Fruit fly (Drosophila melanogaster) whole organism, larva: ENCODE measurements around the gene ru.

Experiments used
- noc ChIP-seq: fragments of 200-800 bp; sonication (Bioruptor generic); optimal IDR thresholded peaks from 3 replicates; lab custom pipeline; 2019; ENCODE audit warnings: missing biosample characterization, mild to moderate bottlenecking, missing genetic modification characterization, moderate library complexity

Gene ru

dm6 chr3L:1342133-1342580 lies 28.3 kb upstream of the ru start, which contains the start of gene indra:
indra (minus strand) TSS chr3L:1342403.
- TF ChIP-seq noc (tag; lab: Kevin White, UChicago): peak; percentile 64

dm6 chr3L:1346956-1347587 lies 23.4 kb upstream of the ru start:
- no peak for TF ChIP-seq noc (tag; lab: Kevin White, UChicago)

dm6 chr3L:1348248-1348647 lies 22.2 kb upstream of the ru start:
- no peak for TF ChIP-seq noc (tag; lab: Kevin White, UChicago)

dm6 chr3L:1348935-1349334 lies 21.5 kb upstream of the ru start:
- no peak for TF ChIP-seq noc (tag; lab: Kevin White, UChicago)

- TF ChIP-seq noc (tag; lab: Kevin White, UChicago): no peak
These were observed 21.0 kb upstream of the ru start for dm6 chr3L:1349397-1349796.

dm6 chr3L:1349942-1350923 lies 20.2 kb upstream of the ru start:
- peak; percentile 21 for TF ChIP-seq noc (tag; lab: Kevin White, UChicago)

dm6 chr3L:1350924-1351215 lies 19.6 kb upstream of the ru start, which contains the start of gene CG9166:
CG9166 (plus strand) TSS chr3L:1351116.
- TF ChIP-seq noc (tag; lab: Kevin White, UChicago): no peak

- TF ChIP-seq noc (tag; lab: Kevin White, UChicago): no peak
These were observed 18.4 kb upstream of the ru start for dm6 chr3L:1352065-1352464.

dm6 chr3L:1354214-1354613 lies 16.2 kb upstream of the ru start:
- no peak for TF ChIP-seq noc (tag; lab: Kevin White, UChicago)

- no peak for TF ChIP-seq noc (tag; lab: Kevin White, UChicago)
These were observed 12.1 kb upstream of the ru start for dm6 chr3L:1358338-1358737.

dm6 chr3L:1364368-1364767 lies 6.1 kb upstream of the ru start:
- no peak for TF ChIP-seq noc (tag; lab: Kevin White, UChicago)

dm6 chr3L:1366879-1367650 lies 3.4 kb upstream of the ru start:
- TF ChIP-seq noc (tag; lab: Kevin White, UChicago): no peak

- TF ChIP-seq noc (tag; lab: Kevin White, UChicago): peak; percentile 37
These were observed 2.2 kb upstream of the ru start for dm6 chr3L:1368201-1368617.

- TF ChIP-seq noc (tag; lab: Kevin White, UChicago): no peak
These were observed 511 bp downstream of the ru start for dm6 chr3L:1370939-1371338.

- no peak for TF ChIP-seq noc (tag; lab: Kevin White, UChicago)
These were observed 4.2 kb downstream of the ru start for dm6 chr3L:1374438-1375133.
